Worm (Caenorhabditis elegans): ENCODE data around the gene cdh-5.

DNA sequence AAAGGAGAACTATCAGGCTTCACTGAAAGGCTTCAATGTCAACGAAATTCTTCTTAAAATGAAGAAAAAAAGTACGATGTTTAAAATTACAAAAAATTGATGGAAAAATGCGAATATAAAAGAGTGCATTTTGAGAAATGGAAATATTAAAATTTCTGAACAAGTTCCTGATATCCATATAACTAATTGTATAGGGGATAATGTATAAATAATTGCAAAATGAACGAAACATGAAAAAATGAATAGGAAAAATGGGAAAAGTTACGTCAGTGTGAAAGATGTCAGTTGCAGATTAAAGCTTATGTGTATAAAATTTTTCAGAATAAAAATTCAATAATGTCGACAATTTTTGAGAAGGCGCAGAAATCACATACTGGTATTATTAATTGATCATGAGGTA is 39.3 kb downstream of the cdh-5 start:
- TF ChIP-seq B0310.2 (tag; optimal IDR thresholded peaks at IDR 0.05): no peak
- TF ChIP-seq ets-7 (tag; optimal IDR thresholded peaks at IDR 0.05): no peak
- no peak for TF ChIP-seq scrt-1 (GFP tag; IDR thresholded peaks at IDR 0.05)
- TF ChIP-seq ama-1 (optimal IDR thresholded peaks at IDR 0.05): no peak
- TF ChIP-seq tbx-11 (GFP tag; IDR thresholded peaks at IDR 0.05): no peak
- TF ChIP-seq ceh-13 (GFP tag; optimal IDR thresholded peaks at IDR 0.05): no peak
- no peak for TF ChIP-seq aly-1 (tag; optimal IDR thresholded peaks at IDR 0.05)
- TF ChIP-seq sea-1 (GFP tag; conservative IDR thresholded peaks at IDR 0.05): no peak
- TF ChIP-seq F13C5.2 (tag; optimal IDR thresholded peaks at IDR 0.05): no peak
- no peak for TF ChIP-seq tbx-37 (GFP tag; conservative IDR thresholded peaks at IDR 0.05)
- TF ChIP-seq hnd-1 (tag; optimal IDR thresholded peaks at IDR 0.05): no peak
- TF ChIP-seq tra-4 (tag; optimal IDR thresholded peaks at IDR 0.05): no peak
- TF ChIP-seq hmbx-1 (tag; optimal IDR thresholded peaks at IDR 0.05): no peak
- TF ChIP-seq ceh-36 (tag; optimal IDR thresholded peaks at IDR 0.05): no peak

All from whole organism, early embryonic.